Worm (Caenorhabditis elegans): ENCODE data around the gene W04D2.4.

ce11 chrV:12455695-12456094 lies 41.9 kb downstream of the W04D2.4 start:
- TF ChIP-seq B0310.2 (tag; optimal IDR thresholded peaks at IDR 0.05), result no peak
- TF ChIP-seq pes-1 (GFP tag; IDR thresholded peaks at IDR 0.05), result no peak
- TF ChIP-seq ama-1 (optimal IDR thresholded peaks at IDR 0.05), result no peak

Data from whole organism, early embryonic.